Worm (Caenorhabditis elegans): ENCODE measurements around the gene T23B5.4.
A peak's percentile ranks its signal among the peaks of the same experiment; 100 is the strongest.

ce11 chrIV:12684341-12684740, 9.5 kb downstream of the T23B5.4 start, which contains the start of gene prmt-9:
- TF ChIP-seq lin-13 (GFP tag; optimal IDR thresholded peaks at IDR 0.05) = no peak
- TF ChIP-seq mdt-29 (GFP tag; IDR thresholded peaks at IDR 0.05) = no peak
- no peak for TF ChIP-seq ces-1 (GFP tag; optimal IDR thresholded peaks at IDR 0.05)
- TF ChIP-seq madf-9 (GFP tag; conservative IDR thresholded peaks at IDR 0.05) = no peak
- TF ChIP-seq fkh-10 (GFP tag; optimal IDR thresholded peaks at IDR 0.05) = no peak
- TF ChIP-seq nhr-11 (tag; optimal IDR thresholded peaks at IDR 0.05) = no peak
- no peak for TF ChIP-seq snpc-4 (tag; optimal IDR thresholded peaks at IDR 0.05)
- no peak for TF ChIP-seq lim-7 (GFP tag; IDR thresholded peaks at IDR 0.05)
- TF ChIP-seq lin-38 (GFP tag; IDR thresholded peaks at IDR 0.05) = no peak
- peak; percentile 68 for TF ChIP-seq dpl-1 (GFP tag; optimal IDR thresholded peaks at IDR 0.05)
- TF ChIP-seq nhr-76 (tag; optimal IDR thresholded peaks at IDR 0.05) = no peak
- no peak for TF ChIP-seq pha-4 (GFP tag; IDR thresholded peaks at IDR 0.05)
- no peak for TF ChIP-seq pha-4 (tag; optimal IDR thresholded peaks at IDR 0.05)

Measured in whole organism, L4 larva.